Worm (Caenorhabditis elegans) whole organism, L4 larva: ENCODE measurements around the gene Y67D8B.5.

Experiments used
- D1046.2 ChIP-seq: fragments of 200-800 bp; sonication (Bioruptor generic); IDR thresholded peaks from 2 replicates; pipeline ENCODE4 v1.3.6; 2022; ENCODE audit warnings: missing genetic modification characterization, missing compliant biosample characterization
- F10B5.3 ChIP-seq: sonication (generic microtip); optimal IDR thresholded peaks from 2 replicates; lab custom pipeline; 2016; ENCODE audit warnings: mild to moderate bottlenecking, missing genetic modification characterization, missing compliant biosample characterization
- F26F4.8 ChIP-seq: fragments of 200-800 bp; sonication (Bioruptor generic); conservative IDR thresholded peaks from 2 replicates; pipeline ENCODE4 v1.3.6; 2022; ENCODE audit warnings: missing genetic modification characterization, missing compliant biosample characterization
- F37D6.2 ChIP-seq: sonication (generic microtip); optimal IDR thresholded peaks from 2 replicates; lab custom pipeline; 2016; ENCODE audit warnings: mild to moderate bottlenecking, missing genetic modification characterization, missing compliant biosample characterization
- F44E2.7 ChIP-seq: fragments of 200-800 bp; sonication (Bioruptor generic); IDR thresholded peaks from 2 replicates; pipeline ENCODE4 v2.1.2; 2022; ENCODE audit warnings: missing genetic modification characterization, missing compliant biosample characterization
- F49E8.2 ChIP-seq: sonication (generic microtip); optimal IDR thresholded peaks from 2 replicates; lab custom pipeline; 2016; ENCODE audit warnings: missing compliant biosample characterization, mild to moderate bottlenecking, missing genetic modification characterization, borderline replicate concordance
- Y105C5A.15 ChIP-seq: fragments of 200-800 bp; sonication (Bioruptor generic); IDR thresholded peaks from 2 replicates; pipeline ENCODE4 v1.3.6; 2022; ENCODE audit warnings: missing genetic modification characterization, missing compliant biosample characterization
- aha-1 ChIP-seq: fragments of 150-350 bp; peaks from one replicate; lab custom pipeline; 2014; ENCODE audit warnings: missing biosample characterization, missing genetic modification characterization
- arid-1 ChIP-seq: fragments of 200-800 bp; sonication (Bioruptor generic); conservative IDR thresholded peaks from 2 replicates; pipeline ENCODE4 v1.3.6; 2022; ENCODE audit warnings: missing genetic modification reagents, missing genetic modification characterization, missing compliant biosample characterization
- ceh-20 ChIP-seq: fragments of 200-800 bp; sonication (Bioruptor generic); IDR thresholded peaks from 2 replicates; pipeline ENCODE4 v1.3.6; 2022; ENCODE audit warnings: missing genetic modification reagents, missing genetic modification characterization, missing compliant biosample characterization
- ceh-28 ChIP-seq: fragments of 150-350 bp; optimal IDR thresholded peaks from 2 replicates; lab custom pipeline; 2014; ENCODE audit warnings: missing biosample characterization, missing genetic modification reagents, missing genetic modification characterization
- ceh-32 ChIP-seq: sonication (generic microtip); optimal IDR thresholded peaks from 2 replicates; lab custom pipeline; 2016; ENCODE audit warnings: mild to moderate bottlenecking, missing genetic modification characterization, missing compliant biosample characterization; ENCODE audit not compliant: poor library complexity
- ceh-82 ChIP-seq: sonication (generic microtip); optimal IDR thresholded peaks from 2 replicates; lab custom pipeline; 2017; ENCODE audit warnings: missing biosample characterization, missing genetic modification characterization
- ces-1 ChIP-seq: fragments of 150-350 bp; sonication (generic microtip); optimal IDR thresholded peaks from 4 replicates; lab custom pipeline; 2014; ENCODE audit warnings: missing biosample characterization, missing genetic modification reagents, missing genetic modification characterization
- daf-12 ChIP-seq: fragments of 150-350 bp; optimal IDR thresholded peaks from 2 replicates; lab custom pipeline; 2014; ENCODE audit warnings: missing biosample characterization, missing genetic modification reagents, missing genetic modification characterization
- daf-19 ChIP-seq: fragments of 200-800 bp; sonication (Bioruptor generic); conservative IDR thresholded peaks from 2 replicates; pipeline ENCODE4 v1.3.6; 2022; ENCODE audit warnings: missing genetic modification characterization, missing compliant biosample characterization
- dmd-8 ChIP-seq: fragments of 200-800 bp; sonication (Bioruptor generic); IDR thresholded peaks from 2 replicates; pipeline ENCODE4 v1.3.6; 2022; ENCODE audit warnings: missing genetic modification characterization, missing compliant biosample characterization
- duxl-1 ChIP-seq: sonication (generic microtip); optimal IDR thresholded peaks from 2 replicates; lab custom pipeline; 2016; ENCODE audit warnings: mild to moderate bottlenecking, missing genetic modification characterization, moderate library complexity, missing compliant biosample characterization; ENCODE audit not compliant: poor library complexity
- dve-1 ChIP-seq: sonication (generic microtip); optimal IDR thresholded peaks from 2 replicates; lab custom pipeline; 2017; ENCODE audit warnings: antibody characterized with exemption, mild to moderate bottlenecking, missing genetic modification characterization, missing compliant biosample characterization; ENCODE audit not compliant: insufficient read depth
- egl-27 ChIP-seq: sonication (generic microtip); optimal IDR thresholded peaks from 3 replicates; lab custom pipeline; 2017; ENCODE audit warnings: missing biosample characterization, missing genetic modification reagents, missing genetic modification characterization
- fos-1 ChIP-seq: fragments of 150-350 bp; optimal IDR thresholded peaks from 2 replicates; lab custom pipeline; 2014; ENCODE audit warnings: missing biosample characterization, missing genetic modification characterization
- hlh-11 ChIP-seq: fragments of 200-800 bp; sonication (Bioruptor generic); optimal IDR thresholded peaks from 2 replicates; lab custom pipeline; 2018; ENCODE audit warnings: mild to moderate bottlenecking, missing genetic modification characterization, missing compliant biosample characterization
- hlh-30 ChIP-seq: sonication (generic microtip); optimal IDR thresholded peaks from 2 replicates; lab custom pipeline; 2017; ENCODE audit warnings: antibody characterized with exemption, mild to moderate bottlenecking, missing genetic modification characterization, missing compliant biosample characterization; ENCODE audit not compliant: insufficient read depth
- lin-1 ChIP-seq: fragments of 200-800 bp; sonication (Bioruptor generic); IDR thresholded peaks from 2 replicates; pipeline ENCODE4 v1.3.6; 2022; ENCODE audit warnings: missing genetic modification reagents, missing genetic modification characterization, missing compliant biosample characterization
- lin-15B ChIP-seq: fragments of 150-350 bp; sonication (generic microtip); optimal IDR thresholded peaks from 3 replicates; lab custom pipeline; 2014; ENCODE audit warnings: missing biosample characterization, missing genetic modification characterization
- lin-29 ChIP-seq: fragments of 200-800 bp; sonication (Bioruptor generic); IDR thresholded peaks from 2 replicates; pipeline ENCODE4 v1.3.6; 2022; ENCODE audit warnings: missing genetic modification reagents, missing genetic modification characterization, missing compliant biosample characterization
- lin-38 ChIP-seq: fragments of 200-800 bp; sonication (Bioruptor generic); IDR thresholded peaks from 2 replicates; pipeline ENCODE4 v1.3.6; 2022; ENCODE audit warnings: missing genetic modification reagents, missing genetic modification characterization, missing compliant biosample characterization
- lsy-2 ChIP-seq, 2 experiments: fragments of 150-350 bp in 1 of 2; sonication (generic microtip) in 1 of 2; optimal IDR thresholded peaks; 2 replicates each; lab custom pipeline; 2014 to 2017; ENCODE audit warnings: missing biosample characterization in 2 of 2, missing genetic modification characterization in 2 of 2
- mes-2 ChIP-seq: sonication (generic microtip); optimal IDR thresholded peaks from 2 replicates; lab custom pipeline; 2016; ENCODE audit warnings: missing genotype, mild to moderate bottlenecking, missing genetic modification characterization, missing compliant biosample characterization; ENCODE audit not compliant: poor library complexity, severe bottlenecking
- nhr-102 ChIP-seq: sonication (generic microtip); optimal IDR thresholded peaks from 2 replicates; lab custom pipeline; 2016; ENCODE audit warnings: mild to moderate bottlenecking, missing genetic modification characterization, moderate library complexity, missing compliant biosample characterization
- nhr-237 ChIP-seq: sonication (generic microtip); optimal IDR thresholded peaks from 2 replicates; lab custom pipeline; 2017; ENCODE audit warnings: missing biosample characterization, missing genetic modification characterization
- nhr-25 ChIP-seq: sonication (generic microtip); optimal IDR thresholded peaks from 2 replicates; lab custom pipeline; 2017; ENCODE audit warnings: missing genetic modification characterization, mild to moderate bottlenecking, missing compliant biosample characterization, antibody characterized with exemption, moderate library complexity, borderline replicate concordance; ENCODE audit not compliant: insufficient read depth
- nhr-28 ChIP-seq: fragments of 150-350 bp; optimal IDR thresholded peaks from 2 replicates; lab custom pipeline; 2014; ENCODE audit warnings: missing biosample characterization, missing genetic modification characterization
- nhr-41 ChIP-seq: fragments of 200-800 bp; sonication (Bioruptor generic); IDR thresholded peaks from 2 replicates; pipeline ENCODE4 v1.3.6; 2022; ENCODE audit warnings: missing genetic modification reagents, missing genetic modification characterization, missing compliant biosample characterization
- nhr-48 ChIP-seq: sonication (generic microtip); optimal IDR thresholded peaks from 2 replicates; lab custom pipeline; 2016; ENCODE audit warnings: mild to moderate bottlenecking, missing genetic modification characterization, missing compliant biosample characterization
- php-3 ChIP-seq: fragments of 200-800 bp; sonication (Bioruptor generic); IDR thresholded peaks from 2 replicates; pipeline ENCODE4 v1.3.6; 2022; ENCODE audit warnings: missing genetic modification reagents, missing genetic modification characterization, missing compliant biosample characterization
- rbr-2 ChIP-seq: sonication (generic microtip); optimal IDR thresholded peaks from 2 replicates; lab custom pipeline; 2016; ENCODE audit warnings: missing genotype, missing genetic modification characterization, missing compliant biosample characterization
- set-16 ChIP-seq: fragments of 200-800 bp; sonication (Bioruptor generic); IDR thresholded peaks from 2 replicates; pipeline ENCODE4 v1.3.6; 2022; ENCODE audit warnings: missing genetic modification reagents, missing genetic modification characterization, missing compliant biosample characterization
- skn-1 ChIP-seq: fragments of 150-350 bp; optimal IDR thresholded peaks from 2 replicates; lab custom pipeline; 2014; ENCODE audit warnings: missing biosample characterization, missing genetic modification characterization
- tra-1 ChIP-seq: fragments of 200-800 bp; sonication (Bioruptor generic); IDR thresholded peaks from 2 replicates; pipeline ENCODE4 v1.3.6; 2022; ENCODE audit warnings: missing genetic modification reagents, missing genetic modification characterization, missing compliant biosample characterization
- unc-39 ChIP-seq: sonication (generic microtip); optimal IDR thresholded peaks from 2 replicates; lab custom pipeline; 2017; ENCODE audit warnings: missing biosample characterization, missing genetic modification characterization
- vab-7 ChIP-seq: fragments of 200-800 bp; sonication (Bioruptor generic); IDR thresholded peaks from 2 replicates; pipeline ENCODE4 v1.3.6; 2022; ENCODE audit warnings: missing genetic modification reagents, missing genetic modification characterization, missing compliant biosample characterization
- zip-11 ChIP-seq: fragments of 200-800 bp; sonication (Bioruptor generic); IDR thresholded peaks from 2 replicates; pipeline ENCODE4 v1.3.6; 2022; ENCODE audit warnings: missing genetic modification characterization, missing compliant biosample characterization

Gene Y67D8B.5

DNA sequence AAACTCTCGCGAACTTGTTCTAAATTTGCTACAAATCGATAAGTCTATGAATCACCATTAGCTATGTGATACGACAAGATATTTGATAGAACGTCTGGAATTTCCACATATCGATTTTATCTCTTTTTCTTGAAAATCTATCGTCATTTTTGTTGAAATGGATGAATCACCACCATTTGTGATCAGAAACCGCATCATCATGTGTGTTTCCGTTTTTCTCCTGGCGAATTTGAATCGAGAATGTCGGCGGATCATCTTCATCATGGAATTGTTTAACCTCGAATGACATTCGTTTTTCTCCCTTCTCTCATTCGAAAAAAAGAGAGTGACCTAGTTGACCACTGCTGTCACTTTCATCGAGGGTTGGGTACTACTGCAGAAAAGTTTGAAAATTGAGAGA, 32.1 kb downstream of the Y67D8B.5 start (continued):
- TF ChIP-seq F37D6.2 (tag; lab: Kevin White, UChicago) (no peak), daf-19 (GFP tag; lab: Robert Waterston, UW) (no peak), ceh-20 (GFP tag; lab: Robert Waterston, UW) (no peak), lsy-2 (tag; optimal IDR thresholded peaks at IDR 0.05; lab: Kevin White, UChicago) (peak in 1 of 2 experiments; percentile 3), arid-1 (GFP tag; lab: Robert Waterston, UW) (no peak), fos-1 (tag; lab: Kevin White, UChicago) (no peak), ceh-82 (no peak), lin-38 (GFP tag; lab: Robert Waterston, UW) (no peak), ces-1 (GFP tag; lab: Kevin White, UChicago) (no peak), nhr-28 (tag; lab: Kevin White, UChicago) (peak; percentile 49), nhr-102 (tag; lab: Kevin White, UChicago) (peak; percentile 37), nhr-237 (tag; lab: Kevin White, UChicago) (no peak), nhr-48 (tag; lab: Kevin White, UChicago) (peak; percentile 25), egl-27 (tag; lab: Kevin White, UChicago) (no peak), F44E2.7 (no peak), skn-1 (no peak), dve-1 (tag; lab: Kevin White, UChicago) (peak; percentile 11), zip-11 (no peak), F49E8.2 (tag; lab: Kevin White, UChicago) (no peak), vab-7 (GFP tag; lab: Robert Waterston, UW) (no peak), duxl-1 (tag; lab: Kevin White, UChicago) (peak; percentile 49), rbr-2 (no peak), Y105C5A.15 (GFP tag; lab: Robert Waterston, UW) (no peak), ceh-28 (tag; lab: Kevin White, UChicago) (no peak), php-3 (GFP tag; lab: Robert Waterston, UW) (no peak), daf-12 (tag; lab: Kevin White, UChicago) (no peak), F26F4.8 (GFP tag; lab: Robert Waterston, UW) (no peak), nhr-25 (tag; lab: Kevin White, UChicago) (peak; percentile 32), D1046.2 (no peak), ceh-32 (tag; lab: Kevin White, UChicago) (no peak), mes-2 (tag; lab: Kevin White, UChicago) (no peak), F10B5.3 (tag; lab: Kevin White, UChicago) (peak; percentile 34), lin-1 (GFP tag; lab: Robert Waterston, UW) (no peak), lin-29 (GFP tag; lab: Robert Waterston, UW) (no peak), dmd-8 (no peak), hlh-11 (tag; lab: Kevin White, UChicago) (peak; percentile 47)

DNA sequence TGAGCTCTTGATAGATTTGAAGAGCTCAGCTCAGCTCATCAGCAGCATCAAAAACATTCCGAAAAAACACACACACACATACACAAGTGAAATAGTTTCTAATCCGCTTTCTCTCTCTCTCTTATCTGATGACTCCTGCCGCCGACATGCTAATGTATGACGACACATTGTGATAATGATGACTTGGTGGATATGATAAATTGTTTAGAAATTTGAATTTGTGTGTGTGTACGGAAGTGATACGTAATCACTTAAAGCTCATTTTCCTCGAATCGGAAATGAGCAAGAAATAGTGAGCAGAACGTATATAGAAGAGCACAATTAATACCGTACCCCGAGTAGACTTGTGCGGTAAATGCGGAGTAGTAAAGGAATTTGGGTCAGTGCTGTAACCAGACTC, 44.7 kb downstream of the Y67D8B.5 start:
- TF ChIP-seq set-16 (no peak), lin-15B (no peak), nhr-41 (GFP tag; lab: Robert Waterston, UW) (no peak), aha-1 (tag; lab: Kevin White, UChicago) (peak; percentile 57), unc-39 (no peak), hlh-30 (tag; lab: Kevin White, UChicago) (no peak), tra-1 (GFP tag; lab: Robert Waterston, UW) (no peak)
